Worm (Caenorhabditis elegans) whole organism, L4/young adult: ENCODE measurements around the gene fbxa-45.

ENCODE experiments used
- dao-5 ChIP-seq: sonication (generic microtip); optimal IDR thresholded peaks from 2 replicates; lab custom pipeline; 2016; ENCODE audit warnings: missing genotype, missing genetic modification characterization, moderate library complexity, missing compliant biosample characterization
- him-1 ChIP-seq: sonication (generic microtip); optimal IDR thresholded peaks from 2 replicates; lab custom pipeline; 2016; ENCODE audit warnings: missing genotype, missing genetic modification reagents, missing genetic modification characterization, missing compliant biosample characterization

- TF ChIP-seq dao-5 (tag; lab: Kevin White, UChicago) (no peak), him-1 (tag; lab: Kevin White, UChicago) (no peak)
Observed at ce11 chrV:16893440-16893839, 5.8 kb downstream of the fbxa-45 start, which contains the start of gene F09C6.15.
